Worm (Caenorhabditis elegans) whole organism, late embryonic: ENCODE measurements around the gene C34D10.5.

ENCODE experiments used
- ceh-34 ChIP-seq: sonication (generic microtip); optimal IDR thresholded peaks from 2 replicates; lab custom pipeline; 2016; ENCODE audit warnings: mild to moderate bottlenecking, missing genetic modification characterization, missing compliant biosample characterization
- pha-4 ChIP-seq: fragments of 150-350 bp; optimal IDR thresholded peaks from 2 replicates; lab custom pipeline; 2018; ENCODE audit warnings: missing biosample characterization, missing genetic modification reagents, missing genetic modification characterization
- unc-86 ChIP-seq: sonication (generic microtip); optimal IDR thresholded peaks from 2 replicates; lab custom pipeline; 2016; ENCODE audit warnings: missing genetic modification characterization, missing compliant biosample characterization

DNA sequence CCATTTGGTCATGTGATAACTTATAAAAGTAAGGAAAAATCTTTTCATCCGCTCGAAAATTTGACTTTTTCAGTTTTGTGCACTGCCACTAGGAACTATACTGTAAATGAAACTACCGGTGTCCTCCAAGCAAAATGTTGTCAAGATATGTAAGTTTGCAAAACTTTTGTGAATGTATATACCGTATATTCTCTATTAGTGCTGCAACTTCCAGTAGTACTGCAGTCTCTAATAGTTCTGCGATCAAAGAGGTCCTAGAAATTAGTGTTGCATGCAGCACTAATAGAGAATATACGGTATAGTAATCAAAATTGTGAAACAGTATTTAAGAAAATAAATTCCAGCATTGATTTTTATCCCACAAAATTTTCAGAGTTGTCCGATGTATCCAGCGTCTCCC lies 12.2 kb downstream of the C34D10.5 start:
- no peak for TF ChIP-seq unc-86 (tag; lab: Kevin White, UChicago)
- no peak for TF ChIP-seq ceh-34 (tag; lab: Kevin White, UChicago)
- TF ChIP-seq pha-4 (tag; lab: Kevin White, UChicago) = no peak
